Worm (Caenorhabditis elegans) whole organism, L1 larva: ENCODE data around the gene srd-32.

ENCODE experiments used
- blmp-1 ChIP-seq: fragments of 150-350 bp; optimal IDR thresholded peaks from 2 replicates; lab custom pipeline; 2014; ENCODE audit warnings: missing biosample characterization, missing genetic modification characterization
- lin-39 ChIP-seq: fragments of 150-350 bp; optimal IDR thresholded peaks from 2 replicates; lab custom pipeline; 2014; ENCODE audit warnings: missing biosample characterization, missing genetic modification reagents, missing genetic modification characterization
- lir-3 ChIP-seq: sonication (generic microtip); optimal IDR thresholded peaks from 2 replicates; lab custom pipeline; 2016; ENCODE audit warnings: mild to moderate bottlenecking, missing genetic modification characterization, moderate library complexity, missing compliant biosample characterization; ENCODE audit not compliant: poor library complexity
- nhr-237 ChIP-seq: fragments of 150-350 bp; optimal IDR thresholded peaks from 2 replicates; lab custom pipeline; 2014; ENCODE audit warnings: missing biosample characterization, missing genetic modification characterization
- nhr-76 ChIP-seq: sonication (generic microtip); optimal IDR thresholded peaks from 2 replicates; lab custom pipeline; 2017; ENCODE audit warnings: missing biosample characterization, missing genetic modification characterization
- pqm-1 ChIP-seq: sonication (generic microtip); optimal IDR thresholded peaks from 3 replicates; lab custom pipeline; 2017; ENCODE audit warnings: missing biosample characterization, missing genetic modification characterization
- unc-30 ChIP-seq: sonication (generic microtip); optimal IDR thresholded peaks from 2 replicates; lab custom pipeline; 2017; ENCODE audit warnings: missing biosample characterization, missing genetic modification characterization
- unc-62 ChIP-seq: fragments of 150-350 bp; optimal IDR thresholded peaks from 2 replicates; lab custom pipeline; 2014; ENCODE audit warnings: missing biosample characterization, missing genetic modification reagents, missing genetic modification characterization
- zip-4 ChIP-seq: fragments of 200-800 bp; sonication (Bioruptor generic); optimal IDR thresholded peaks from 2 replicates; lab custom pipeline; 2018; ENCODE audit warnings: mild to moderate bottlenecking, missing genetic modification characterization, moderate library complexity, missing compliant biosample characterization

DNA sequence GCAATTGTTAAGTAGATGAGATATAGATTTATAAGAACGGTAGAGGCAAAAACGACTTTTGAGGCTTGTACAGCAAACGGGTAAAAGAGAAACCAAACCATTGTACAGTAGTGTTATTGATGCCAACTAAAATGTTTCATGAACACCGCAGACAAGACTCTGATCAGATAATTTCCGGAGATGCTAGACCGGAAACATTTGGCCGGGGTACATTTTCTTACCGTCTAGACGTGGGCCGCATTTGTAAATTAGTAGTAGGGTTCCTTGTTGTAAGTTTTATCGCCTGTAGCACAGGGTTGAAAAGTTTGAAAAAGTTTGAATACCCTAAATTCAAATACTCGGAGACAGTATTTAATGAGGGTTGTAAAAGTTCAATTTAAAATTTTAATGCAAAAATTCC, 15.9 kb downstream of the srd-32 start, which contains the start of gene str-32:
- TF ChIP-seq pqm-1 (tag; lab: Kevin White, UChicago) (no peak), nhr-76 (tag; lab: Kevin White, UChicago) (no peak), zip-4 (no peak), blmp-1 (tag; lab: Kevin White, UChicago) (no peak), unc-62 (GFP tag; lab: Kevin White, UChicago) (no peak), unc-30 (tag; lab: Kevin White, UChicago) (no peak), lin-39 (tag; lab: Kevin White, UChicago) (no peak), lir-3 (tag; lab: Kevin White, UChicago) (no peak), nhr-237 (tag; lab: Kevin White, UChicago) (no peak)
